Fruit fly (Drosophila melanogaster) whole organism, embryonic: ENCODE results near the gene Enoph.

ENCODE experiments used
- Abd-B ChIP-seq: fragments of 200-800 bp; sonication (Bioruptor generic); optimal IDR thresholded peaks from 2 replicates; lab custom pipeline; 2018; ENCODE audit warnings: missing biosample characterization, mild to moderate bottlenecking, missing genetic modification characterization, moderate library complexity
- Bteb2 ChIP-seq: fragments of 200-800 bp; sonication (Bioruptor generic); optimal IDR thresholded peaks from 2 replicates; lab custom pipeline; 2016; ENCODE audit warnings: missing biosample characterization, missing genetic modification characterization
- CG10462 ChIP-seq: fragments of 200-800 bp; sonication (Bioruptor generic); optimal IDR thresholded peaks from 2 replicates; lab custom pipeline; 2016; ENCODE audit warnings: missing biosample characterization, missing genetic modification characterization
- CG11085 ChIP-seq: fragments of 200-800 bp; sonication (Bioruptor generic); IDR thresholded peaks from 2 replicates; pipeline ENCODE4 v1.3.6; 2022; ENCODE audit warnings: missing biosample characterization, missing genetic modification characterization
- CG12155 ChIP-seq: fragments of 200-800 bp; sonication (Bioruptor generic); optimal IDR thresholded peaks from 3 replicates; lab custom pipeline; 2016; ENCODE audit warnings: missing biosample characterization, missing genetic modification characterization
- CG1233 ChIP-seq: fragments of 200-800 bp; sonication (Bioruptor generic); optimal IDR thresholded peaks from 4 replicates; lab custom pipeline; 2018; ENCODE audit warnings: missing biosample characterization, mild to moderate bottlenecking, missing genetic modification characterization
- CG13624 ChIP-seq: fragments of 200-800 bp; sonication (Bioruptor generic); optimal IDR thresholded peaks from 2 replicates; lab custom pipeline; 2016; ENCODE audit warnings: missing biosample characterization, missing genetic modification characterization
- CG14441 ChIP-seq: fragments of 200-800 bp; sonication (Bioruptor generic); IDR thresholded peaks from 2 replicates; pipeline ENCODE4 v1.3.6; 2022; ENCODE audit warnings: missing biosample characterization, missing genetic modification characterization
- CG14965 ChIP-seq: fragments of 200-800 bp; sonication (Bioruptor generic); optimal IDR thresholded peaks from 2 replicates; lab custom pipeline; 2016; ENCODE audit warnings: missing biosample characterization, missing genetic modification characterization, borderline replicate concordance
- CG15514 ChIP-seq: fragments of 200-800 bp; sonication (Bioruptor generic); optimal IDR thresholded peaks from 3 replicates; lab custom pipeline; 2017; ENCODE audit warnings: missing biosample characterization, missing genetic modification characterization, mild to moderate bottlenecking, moderate library complexity, missing genetic modification reagents
- CG33213 ChIP-seq: fragments of 200-800 bp; sonication (Bioruptor generic); optimal IDR thresholded peaks from 3 replicates; lab custom pipeline; 2016; ENCODE audit warnings: missing biosample characterization, missing genetic modification characterization
- CG3995 ChIP-seq: fragments of 200-800 bp; sonication (Bioruptor generic); optimal IDR thresholded peaks from 3 replicates; lab custom pipeline; 2016; ENCODE audit warnings: missing biosample characterization, missing genetic modification characterization
- CG4424 ChIP-seq: fragments of 200-800 bp; sonication (Bioruptor generic); optimal IDR thresholded peaks from 3 replicates; lab custom pipeline; 2016; ENCODE audit warnings: missing biosample characterization, missing genetic modification characterization
- CG6765 ChIP-seq: fragments of 200-800 bp; sonication (Bioruptor generic); optimal IDR thresholded peaks from 3 replicates; lab custom pipeline; 2017; ENCODE audit warnings: missing biosample characterization, mild to moderate bottlenecking, missing genetic modification characterization
- CG7556 ChIP-seq: fragments of 200-800 bp; sonication (Bioruptor generic); optimal IDR thresholded peaks from 2 replicates; lab custom pipeline; 2017; ENCODE audit warnings: missing biosample characterization, mild to moderate bottlenecking, missing genetic modification characterization
- CG8290 ChIP-seq, 3 experiments: fragments of 200-800 bp; sonication (Bioruptor generic); optimal IDR thresholded peaks; 2 replicates each; lab custom pipeline; 2016 to 2019; ENCODE audit warnings: missing biosample characterization in 3 of 3, missing genetic modification characterization in 3 of 3, mild to moderate bottlenecking in 2 of 3, moderate library complexity in 1 of 3
- CG8478 ChIP-seq: fragments of >200 bp; optimal IDR thresholded peaks from 2 replicates; lab custom pipeline; 2018
- CTCF ChIP-seq: fragments of 200-800 bp; sonication (Bioruptor generic); optimal IDR thresholded peaks from 2 replicates; lab custom pipeline; 2017; ENCODE audit warnings: missing biosample characterization, mild to moderate bottlenecking, missing genetic modification characterization, moderate library complexity
- Fer2 ChIP-seq: fragments of 200-800 bp; sonication (Bioruptor generic); optimal IDR thresholded peaks from 2 replicates; lab custom pipeline; 2018; ENCODE audit warnings: missing biosample characterization, mild to moderate bottlenecking, missing genetic modification characterization, moderate library complexity
- HLH3B ChIP-seq: fragments of 200-800 bp; sonication (Bioruptor generic); IDR thresholded peaks from 2 replicates; pipeline ENCODE4 v1.3.6; 2022; ENCODE audit warnings: missing biosample characterization, missing genetic modification characterization
- Hr3 ChIP-seq: fragments of 200-800 bp; sonication (Bioruptor generic); optimal IDR thresholded peaks from 3 replicates; lab custom pipeline; 2016; ENCODE audit warnings: missing biosample characterization, missing genetic modification characterization
- Lhr ChIP-seq: fragments of 200-800 bp; sonication (Bioruptor generic); optimal IDR thresholded peaks from 3 replicates; lab custom pipeline; 2017; ENCODE audit warnings: mild to moderate bottlenecking, missing biosample characterization, missing genetic modification reagents, missing genetic modification characterization
- Mes4 ChIP-seq: fragments of 200-800 bp; sonication (Bioruptor generic); optimal IDR thresholded peaks from 2 replicates; lab custom pipeline; 2016; ENCODE audit warnings: missing biosample characterization, missing genetic modification characterization
- Pdp1 ChIP-seq, 2 experiments: fragments of 200-800 bp; sonication (Bioruptor generic); optimal IDR thresholded peaks; 3 replicates each; lab custom pipeline; 2016; ENCODE audit warnings: missing biosample characterization in 2 of 2, missing genetic modification characterization in 2 of 2, mild to moderate bottlenecking in 1 of 2, moderate library complexity in 1 of 2
- Rfx ChIP-seq: fragments of 200-800 bp; sonication (Bioruptor generic); IDR thresholded peaks from 2 replicates; pipeline ENCODE4 v1.3.6; 2022; ENCODE audit warnings: missing biosample characterization, missing genetic modification characterization
- Sry-δ ChIP-seq: fragments of 200-800 bp; sonication (Bioruptor generic); optimal IDR thresholded peaks from 2 replicates; lab custom pipeline; 2016; ENCODE audit warnings: missing biosample characterization, missing genetic modification characterization
- Taf1 ChIP-seq: fragments of 200-800 bp; sonication (Bioruptor generic); IDR thresholded peaks from 2 replicates; pipeline ENCODE4 v1.3.6; 2022; ENCODE audit warnings: missing biosample characterization, missing genetic modification characterization
- Vsx1 ChIP-seq: fragments of 200-800 bp; sonication (Bioruptor generic); optimal IDR thresholded peaks from 2 replicates; lab custom pipeline; 2017; ENCODE audit warnings: missing biosample characterization, mild to moderate bottlenecking, missing genetic modification characterization, missing genetic modification reagents
- ac ChIP-seq: fragments of 200-800 bp; sonication (Bioruptor generic); optimal IDR thresholded peaks from 3 replicates; lab custom pipeline; 2017; ENCODE audit warnings: missing biosample characterization, mild to moderate bottlenecking, missing genetic modification characterization
- aop ChIP-seq: fragments of 200-800 bp; sonication (Bioruptor generic); IDR thresholded peaks from 2 replicates; pipeline ENCODE4 v1.3.6; 2022; ENCODE audit warnings: missing biosample characterization, missing genetic modification characterization
- cato ChIP-seq: fragments of 200-800 bp; sonication (Bioruptor generic); optimal IDR thresholded peaks from 2 replicates; lab custom pipeline; 2016; ENCODE audit warnings: missing biosample characterization, missing genetic modification characterization, borderline replicate concordance
- esg ChIP-seq: fragments of 200-800 bp; sonication (Bioruptor generic); conservative IDR thresholded peaks from 2 replicates; pipeline ENCODE4 v1.3.6; 2022; ENCODE audit warnings: missing biosample characterization, missing genetic modification characterization
- fd102C ChIP-seq: fragments of 200-800 bp; sonication (Bioruptor generic); optimal IDR thresholded peaks from 2 replicates; lab custom pipeline; 2018; ENCODE audit warnings: missing biosample characterization, mild to moderate bottlenecking, missing genetic modification characterization, moderate library complexity
- gro ChIP-seq: fragments of 200-800 bp; sonication (Bioruptor generic); optimal IDR thresholded peaks from 2 replicates; lab custom pipeline; 2016; ENCODE audit warnings: missing biosample characterization, missing genetic modification characterization
- ind ChIP-seq: fragments of 200-800 bp; sonication (Bioruptor generic); optimal IDR thresholded peaks from 3 replicates; lab custom pipeline; 2016; ENCODE audit warnings: missing biosample characterization, missing genetic modification characterization
- lmd ChIP-seq: fragments of 200-800 bp; sonication (Bioruptor generic); IDR thresholded peaks from 2 replicates; pipeline ENCODE4 v1.3.6; 2022; ENCODE audit warnings: missing biosample characterization, missing genetic modification characterization
- pnt ChIP-seq: fragments of 200-800 bp; sonication (Bioruptor generic); optimal IDR thresholded peaks from 3 replicates; lab custom pipeline; 2016; ENCODE audit warnings: missing biosample characterization, missing genetic modification characterization
- rib ChIP-seq: fragments of 200-800 bp; sonication (Bioruptor generic); IDR thresholded peaks from 2 replicates; pipeline ENCODE4 v1.3.6; 2022; ENCODE audit warnings: missing biosample characterization, missing genetic modification characterization
- seq ChIP-seq: fragments of 200-800 bp; sonication (Bioruptor generic); IDR thresholded peaks from 2 replicates; pipeline ENCODE4 v1.3.6; 2022; ENCODE audit warnings: missing biosample characterization, missing genetic modification characterization
- sisA ChIP-seq: fragments of 200-800 bp; sonication (Bioruptor generic); IDR thresholded peaks from 2 replicates; pipeline ENCODE4 v1.3.6; 2022; ENCODE audit warnings: missing biosample characterization, missing genetic modification characterization
- tx ChIP-seq: fragments of 200-800 bp; sonication (Bioruptor generic); optimal IDR thresholded peaks from 2 replicates; lab custom pipeline; 2016; ENCODE audit warnings: missing biosample characterization, missing genetic modification characterization

The Enoph gene

DNA sequence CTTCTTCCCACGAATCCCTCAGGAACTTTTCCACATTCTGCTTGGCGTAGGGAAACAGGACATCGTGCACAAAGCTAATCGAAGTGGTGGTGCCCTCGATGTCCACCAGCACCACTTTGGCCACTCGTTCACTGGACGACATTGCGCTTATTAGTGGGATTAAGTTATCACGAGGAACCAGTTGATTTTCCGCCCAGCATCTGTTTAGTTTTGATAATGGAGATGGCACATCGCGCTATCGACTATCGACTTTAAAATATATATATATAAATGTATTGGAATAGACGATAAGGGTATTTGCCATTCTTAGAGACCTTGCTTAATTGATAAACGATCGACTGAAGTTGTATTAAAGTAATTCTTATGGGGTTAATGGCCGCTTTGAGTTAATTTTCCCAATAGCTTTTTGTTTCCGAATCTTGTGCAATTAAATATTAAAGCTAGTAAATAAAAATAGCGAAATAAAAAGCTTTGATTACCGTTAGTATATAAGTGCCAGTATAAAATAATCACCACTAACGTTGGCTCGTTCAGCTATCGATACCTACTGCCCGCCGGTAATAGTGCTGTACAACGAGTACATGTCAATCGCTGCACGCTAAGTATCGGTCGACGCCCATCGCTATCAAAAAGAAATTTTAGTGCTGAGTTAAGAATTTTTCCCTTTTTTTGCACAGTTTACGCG is at the start of gene Enoph, which contains the start of gene Hph (continued):
- 0 out of 2 replicates have a peak, but pooled peaks have one; percentile 28 for TF ChIP-seq seq (GFP tag; lab: Robert Waterston, UW)
- peak; percentile 54; the same call in 1 of the 2 replicates for TF ChIP-seq esg
- TF ChIP-seq Rfx (GFP tag; lab: Robert Waterston, UW) = peak; percentile 64
- peak; percentile 6 for TF ChIP-seq pnt (GFP tag; lab: Kevin White, UChicago)
- peak; percentile 67 for TF ChIP-seq lmd (GFP tag; lab: Robert Waterston, UW)
- peak; percentile 79 for TF ChIP-seq Abd-B
- no peak for TF ChIP-seq CG8478
- TF ChIP-seq CG4424 (GFP tag; lab: Kevin White, UChicago) = peak; percentile 66
- no peak for TF ChIP-seq CG6765 (GFP tag; lab: Kevin White, UChicago)
- TF ChIP-seq Taf1 (GFP tag; lab: Robert Waterston, UW) = no peak
- peak; percentile 51 for TF ChIP-seq tx (GFP tag; lab: Kevin White, UChicago)
- TF ChIP-seq CG1233 (GFP tag; lab: Kevin White, UChicago) = peak; percentile 38
- TF ChIP-seq rib (GFP tag; lab: Robert Waterston, UW) = peak; percentile 47; the same call in 1 of the 2 replicates
- peak; percentile 69 for TF ChIP-seq ind (GFP tag; lab: Kevin White, UChicago)
- TF ChIP-seq sisA (GFP tag; lab: Robert Waterston, UW) = peak; percentile 41
- TF ChIP-seq CG3995 (GFP tag; lab: Kevin White, UChicago) = peak; percentile 35
- peak; percentile 97 for TF ChIP-seq Sry-δ
- TF ChIP-seq ac (GFP tag; lab: Kevin White, UChicago) = no peak
- peak; percentile 7 for TF ChIP-seq Lhr (GFP tag; lab: Kevin White, UChicago)
- TF ChIP-seq CG7556 (GFP tag; lab: Kevin White, UChicago) = peak; percentile 58
- TF ChIP-seq CG10462 (GFP tag; lab: Kevin White, UChicago) = peak; percentile 66
- peak; percentile 50 for TF ChIP-seq Vsx1
- peak; percentile 19 for TF ChIP-seq CG8290 (GFP tag; optimal IDR thresholded peaks at IDR 0.05; lab: Kevin White, UChicago)
- peak in 1 of 2 experiments; percentile 43 for TF ChIP-seq CG8290 (tag; optimal IDR thresholded peaks at IDR 0.05; lab: Kevin White, UChicago)
- no peak for TF ChIP-seq fd102C
- TF ChIP-seq CG14441 (GFP tag; lab: Robert Waterston, UW) = peak; percentile 54
- peak; percentile 70 for TF ChIP-seq Hr3 (GFP tag; lab: Kevin White, UChicago)
- TF ChIP-seq cato (GFP tag; lab: Kevin White, UChicago) = no peak
- no peak for TF ChIP-seq aop (GFP tag; lab: Robert Waterston, UW)
- peak; percentile 48; the same call in 1 of the 2 replicates for TF ChIP-seq HLH3B
- peak; percentile 20 for TF ChIP-seq Bteb2 (GFP tag; lab: Kevin White, UChicago)
- peak; percentile 15 for TF ChIP-seq Mes4 (GFP tag; lab: Kevin White, UChicago)
- no peak; the same call in 1 of the 2 replicates for TF ChIP-seq CG11085 (GFP tag; lab: Robert Waterston, UW)
- peak; percentile 6 for TF ChIP-seq CTCF (GFP tag; lab: Kevin White, UChicago)
- TF ChIP-seq CG12155 = peak; percentile 71
- TF ChIP-seq CG14965 (GFP tag; lab: Kevin White, UChicago) = no peak
- peak; percentile 5 for TF ChIP-seq gro (GFP tag; lab: Kevin White, UChicago)
- TF ChIP-seq Pdp1 (GFP tag; optimal IDR thresholded peaks at IDR 0.05; lab: Kevin White, UChicago) = peak; percentile 24 to 63
- peak; percentile 94 for TF ChIP-seq CG15514
- peak; percentile 71 for TF ChIP-seq CG13624 (GFP tag; lab: Kevin White, UChicago)
- peak; percentile 57 for TF ChIP-seq Fer2 (tag; lab: Kevin White, UChicago)
- peak; percentile 46 for TF ChIP-seq CG33213 (GFP tag; lab: Kevin White, UChicago)
